Fruit fly (Drosophila melanogaster) whole organism, wandering third instar larva: Measurements from ENCODE around the gene CG6933.

ENCODE experiments used
- Abd-B ChIP-seq: fragments of >200 bp; optimal IDR thresholded peaks from 2 replicates; lab custom pipeline; 2017; ENCODE audit warnings: missing biosample characterization, missing genetic modification characterization
- CG32264 ChIP-seq: fragments of 200-800 bp; sonication (Bioruptor generic); optimal IDR thresholded peaks from 2 replicates; lab custom pipeline; 2016; ENCODE audit warnings: missing biosample characterization, missing genetic modification characterization
- CG9705 ChIP-seq: fragments of 200-800 bp; sonication (Bioruptor generic); optimal IDR thresholded peaks from 2 replicates; lab custom pipeline; 2018; ENCODE audit warnings: missing biosample characterization, mild to moderate bottlenecking, missing genetic modification characterization
- CrebA ChIP-seq: fragments of 200-800 bp; sonication (Bioruptor generic); optimal IDR thresholded peaks from 2 replicates; lab custom pipeline; 2016; ENCODE audit warnings: missing biosample characterization, mild to moderate bottlenecking, missing genetic modification characterization, borderline replicate concordance
- Dfd ChIP-seq: fragments of >200 bp; optimal IDR thresholded peaks from 2 replicates; lab custom pipeline; 2017; ENCODE audit warnings: missing biosample characterization, missing genetic modification characterization
- Dif ChIP-seq: fragments of 200-275, 200-300 bp; sonication (Bioruptor generic); optimal IDR thresholded peaks from 2 replicates; lab custom pipeline; 2018; ENCODE audit warnings: missing biosample characterization, missing genetic modification characterization; ENCODE audit not compliant: partially characterized antibody
- GATAd ChIP-seq: sonication (Bioruptor generic); optimal IDR thresholded peaks from 2 replicates; lab custom pipeline; 2016; ENCODE audit warnings: missing biosample characterization, missing genetic modification characterization
- HLH106 ChIP-seq: fragments of 200-800 bp; optimal IDR thresholded peaks from 3 replicates; lab custom pipeline; 2019; ENCODE audit warnings: missing biosample characterization, mild to moderate bottlenecking, missing genetic modification characterization, moderate library complexity
- Hnf4 ChIP-seq: fragments of 200-800 bp; sonication (Bioruptor generic); optimal IDR thresholded peaks from 2 replicates; lab custom pipeline; 2016; ENCODE audit warnings: missing biosample characterization, mild to moderate bottlenecking, missing genetic modification characterization
- Hr78 ChIP-seq: fragments of >200 bp; optimal IDR thresholded peaks from 2 replicates; lab custom pipeline; 2017; ENCODE audit warnings: missing biosample characterization, missing genetic modification characterization
- Hr83 ChIP-seq: fragments of 200-300 bp; sonication (Bioruptor generic); optimal IDR thresholded peaks from 2 replicates; lab custom pipeline; 2016; ENCODE audit warnings: missing biosample characterization, mild to moderate bottlenecking, missing genetic modification characterization, moderate library complexity; ENCODE audit not compliant: poor library complexity, severe bottlenecking
- Mio ChIP-seq: sonication (Bioruptor generic); optimal IDR thresholded peaks from 2 replicates; lab custom pipeline; 2016; ENCODE audit warnings: missing biosample characterization, missing genetic modification characterization
- Myc ChIP-seq: fragments of >200 bp; optimal IDR thresholded peaks from 2 replicates; lab custom pipeline; 2017
- N ChIP-seq: fragments of >200 bp; optimal IDR thresholded peaks from 2 replicates; lab custom pipeline; 2018; ENCODE audit warnings: missing biosample characterization, missing external identifiers, missing genetic modification characterization
- Rel ChIP-seq, 2 experiments: fragments of 200-800 bp; sonication (Bioruptor generic) in 1 of 2; optimal IDR thresholded peaks; 2 replicates in 1 of 2; 3 replicates in 1 of 2; lab custom pipeline; 2016 to 2019; ENCODE audit warnings: mild to moderate bottlenecking in 2 of 2, missing biosample characterization in 2 of 2, missing genetic modification characterization in 2 of 2, moderate library complexity in 1 of 2
- Sp1 ChIP-seq: fragments of 200-800 bp; sonication (Bioruptor generic); optimal IDR thresholded peaks from 3 replicates; lab custom pipeline; 2019; ENCODE audit warnings: missing biosample characterization, mild to moderate bottlenecking, missing genetic modification characterization, moderate library complexity
- Vsx2 ChIP-seq: fragments of 200-300, 225-300 bp; sonication (Bioruptor generic); optimal IDR thresholded peaks from 2 replicates; lab custom pipeline; 2018; ENCODE audit warnings: missing biosample characterization, missing genetic modification characterization; ENCODE audit not compliant: partially characterized antibody
- br ChIP-seq: fragments of 200-800 bp; sonication (Bioruptor generic); optimal IDR thresholded peaks from 2 replicates; lab custom pipeline; 2016; ENCODE audit warnings: missing biosample characterization, missing genetic modification characterization
- brk ChIP-seq: fragments of 200-800 bp; sonication (Bioruptor generic); optimal IDR thresholded peaks from 2 replicates; lab custom pipeline; 2016; ENCODE audit warnings: missing biosample characterization, mild to moderate bottlenecking, missing genetic modification characterization
- dl ChIP-seq, 2 experiments: fragments of 175-275, 200-275 bp in 1 of 2; fragments of 200-275 bp in 1 of 2; sonication (Bioruptor generic); optimal IDR thresholded peaks; lab custom pipeline; 2018; ENCODE audit warnings: mild to moderate bottlenecking in 2 of 2, missing biosample characterization in 2 of 2, missing genetic modification characterization in 2 of 2, moderate library complexity in 2 of 2; ENCODE audit not compliant: partially characterized antibody in 2 of 2, insufficient read depth in 1 of 2
- dmrt93B ChIP-seq: fragments of 200-800 bp; sonication (Bioruptor generic); optimal IDR thresholded peaks from 2 replicates; lab custom pipeline; 2018; ENCODE audit warnings: missing biosample characterization, mild to moderate bottlenecking, missing genetic modification characterization
- dsf ChIP-seq: sonication (Bioruptor generic); optimal IDR thresholded peaks from 2 replicates; lab custom pipeline; 2016; ENCODE audit warnings: missing biosample characterization, missing genetic modification characterization, borderline replicate concordance
- ey ChIP-seq: fragments of 200-800 bp; sonication (Bioruptor generic); optimal IDR thresholded peaks from 2 replicates; lab custom pipeline; 2016; ENCODE audit warnings: missing biosample characterization, missing genetic modification characterization
- foxo ChIP-seq, 2 experiments: fragments of 200-800 bp; sonication (Bioruptor generic); optimal IDR thresholded peaks; 2 replicates in 1 of 2; 3 replicates in 1 of 2; lab custom pipeline; 2016 to 2017; ENCODE audit warnings: missing biosample characterization in 2 of 2, missing genetic modification characterization in 2 of 2
- fru ChIP-seq: fragments of 200-800 bp; sonication (Bioruptor generic); optimal IDR thresholded peaks from 3 replicates; lab custom pipeline; 2016; ENCODE audit warnings: missing biosample characterization, mild to moderate bottlenecking, missing genetic modification characterization
- h ChIP-seq: fragments of 200-800 bp; sonication (Bioruptor generic); optimal IDR thresholded peaks from 3 replicates; lab custom pipeline; 2016; ENCODE audit warnings: missing biosample characterization, mild to moderate bottlenecking, missing genetic modification characterization
- lola ChIP-seq: fragments of >200 bp; optimal IDR thresholded peaks from 2 replicates; lab custom pipeline; 2017; ENCODE audit warnings: missing biosample characterization, missing genetic modification characterization
- pan ChIP-seq: fragments of >200 bp; optimal IDR thresholded peaks from 2 replicates; lab custom pipeline; 2017
- psq ChIP-seq: fragments of 200-800 bp; sonication (Bioruptor generic); optimal IDR thresholded peaks from 3 replicates; lab custom pipeline; 2017; ENCODE audit warnings: missing biosample characterization, mild to moderate bottlenecking, missing genetic modification characterization, moderate library complexity
- rgr ChIP-seq: fragments of 200-800 bp; sonication (Bioruptor generic); optimal IDR thresholded peaks from 3 replicates; lab custom pipeline; 2016; ENCODE audit warnings: missing biosample characterization, mild to moderate bottlenecking, missing genetic modification characterization
- sage ChIP-seq: fragments of 200-800 bp; sonication (Bioruptor generic); optimal IDR thresholded peaks from 2 replicates; lab custom pipeline; 2016; ENCODE audit warnings: missing biosample characterization, mild to moderate bottlenecking, missing genetic modification characterization
- sv ChIP-seq: fragments of 200-800 bp; sonication (Bioruptor generic); optimal IDR thresholded peaks from 3 replicates; lab custom pipeline; 2016; ENCODE audit warnings: missing biosample characterization, missing genetic modification characterization
- tai ChIP-seq: sonication (Bioruptor generic); optimal IDR thresholded peaks from 2 replicates; lab custom pipeline; 2016; ENCODE audit warnings: missing biosample characterization, missing genetic modification characterization
- woc ChIP-seq: sonication (Bioruptor generic); optimal IDR thresholded peaks from 2 replicates; lab custom pipeline; 2016; ENCODE audit warnings: missing biosample characterization, mild to moderate bottlenecking, missing genetic modification characterization

Gene CG6933

dm6 chr3L:20212022-20212421 is 8.2 kb downstream of the CG6933 start, which contains the start of gene CG7017:
TSS of gene CG7017 (minus strand) at chr3L:20212122.
- no peak for TF ChIP-seq rgr (GFP tag; lab: Kevin White, UChicago)
- TF ChIP-seq tai, result no peak
- no peak for TF ChIP-seq fru (GFP tag; lab: Kevin White, UChicago)

dm6 chr3L:20209896-20210295 is 10.3 kb downstream of the CG6933 start:
- TF ChIP-seq N (GFP tag; lab: Kevin White, UChicago) (no peak), rgr (GFP tag; lab: Kevin White, UChicago) (no peak)
- TF ChIP-seq, all 38 proteins: peak for 0

- TF ChIP-seq CG9705 (no peak), h (peak; percentile 64), Rel (GFP tag; optimal IDR thresholded peaks at IDR 0.05; lab: Kevin White, UChicago) (no peak), Rel (tag; optimal IDR thresholded peaks at IDR 0.05; lab: Kevin White, UChicago) (peak; percentile 73)
Measured at dm6 chr3L:20209092-20209491, 11.1 kb downstream of the CG6933 start.

- no peak for TF ChIP-seq dsf (GFP tag; lab: Kevin White, UChicago)
- no peak for TF ChIP-seq GATAd (GFP tag; lab: Kevin White, UChicago)
- TF ChIP-seq HLH106 (tag; lab: Kevin White, UChicago), result no peak
- no peak for TF ChIP-seq br
- no peak for TF ChIP-seq Hr78
- no peak for TF ChIP-seq Dif (GFP tag; lab: Kevin White, UChicago)
- TF ChIP-seq CrebA (GFP tag; lab: Kevin White, UChicago), result no peak
- TF ChIP-seq brk, result no peak
- TF ChIP-seq dmrt93B (GFP tag; lab: Kevin White, UChicago), result no peak
- no peak for TF ChIP-seq Vsx2 (GFP tag; lab: Kevin White, UChicago)
- TF ChIP-seq Abd-B (GFP tag; lab: Kevin White, UChicago), result no peak
- no peak for TF ChIP-seq Myc (lab: Kevin White, UChicago)
- TF ChIP-seq lola, result no peak
- no peak for TF ChIP-seq Mio (GFP tag; lab: Kevin White, UChicago)
- TF ChIP-seq CG32264 (GFP tag; lab: Kevin White, UChicago), result no peak
- no peak for TF ChIP-seq Sp1 (GFP tag; lab: Kevin White, UChicago)
- no peak for TF ChIP-seq h
- TF ChIP-seq Rel (GFP tag; optimal IDR thresholded peaks at IDR 0.05; lab: Kevin White, UChicago), result no peak
- no peak for TF ChIP-seq Rel (tag; optimal IDR thresholded peaks at IDR 0.05; lab: Kevin White, UChicago)
- no peak for TF ChIP-seq N (GFP tag; lab: Kevin White, UChicago)
Measured at dm6 chr3L:20206950-20207584, 13.2 kb downstream of the CG6933 start, which contains the start of gene CG6996. TSS of gene CG6996 (plus strand) at chr3L:20207534.

dm6 chr3L:20205946-20206345 is 14.3 kb downstream of the CG6933 start, which contains the start of gene CG7290:
TSS of gene CG7290 (minus strand) at chr3L:20206046.
- TF ChIP-seq br, result no peak
- TF ChIP-seq CrebA (GFP tag; lab: Kevin White, UChicago), result no peak
- no peak for TF ChIP-seq Hr83 (GFP tag; lab: Kevin White, UChicago)
- TF ChIP-seq dmrt93B (GFP tag; lab: Kevin White, UChicago), result no peak
- TF ChIP-seq Hnf4 (GFP tag; lab: Kevin White, UChicago), result no peak
- TF ChIP-seq Mio (GFP tag; lab: Kevin White, UChicago), result no peak
- no peak for TF ChIP-seq pan
- TF ChIP-seq brk, result no peak
- TF ChIP-seq h, result no peak
- no peak for TF ChIP-seq N (GFP tag; lab: Kevin White, UChicago)
- TF ChIP-seq fru (GFP tag; lab: Kevin White, UChicago), result no peak
- no peak for TF ChIP-seq Dfd (GFP tag; lab: Kevin White, UChicago)
- TF ChIP-seq Sp1 (GFP tag; lab: Kevin White, UChicago), result no peak
- TF ChIP-seq dsf (GFP tag; lab: Kevin White, UChicago), result no peak
- TF ChIP-seq woc (GFP tag; lab: Kevin White, UChicago), result no peak

dm6 chr3L:20203587-20203986 is 16.6 kb downstream of the CG6933 start, which contains the start of gene CG7298:
TSS of gene CG7298 (minus strand) at chr3L:20203687.
- TF ChIP-seq psq (GFP tag; lab: Kevin White, UChicago), result no peak
- no peak for TF ChIP-seq Mio (GFP tag; lab: Kevin White, UChicago)
- TF ChIP-seq dsf (GFP tag; lab: Kevin White, UChicago), result no peak
- no peak for TF ChIP-seq ey (GFP tag; lab: Kevin White, UChicago)
- no peak for TF ChIP-seq foxo (GFP tag; optimal IDR thresholded peaks at IDR 0.05; lab: Kevin White, UChicago)
- TF ChIP-seq h, result no peak
- TF ChIP-seq woc (GFP tag; lab: Kevin White, UChicago), result no peak
- TF ChIP-seq sage (GFP tag; lab: Kevin White, UChicago), result no peak
- no peak for TF ChIP-seq tai
- no peak for TF ChIP-seq Vsx2 (GFP tag; lab: Kevin White, UChicago)
- TF ChIP-seq dl (GFP tag; optimal IDR thresholded peaks at IDR 0.05; lab: Kevin White, UChicago; ENCODE audit: insufficient read depth in 1 of 2, partially characterized antibody in 2 of 2), result no peak
- TF ChIP-seq GATAd (GFP tag; lab: Kevin White, UChicago), result no peak
- no peak for TF ChIP-seq N (GFP tag; lab: Kevin White, UChicago)
- no peak for TF ChIP-seq sv (GFP tag; lab: Kevin White, UChicago)
- no peak for TF ChIP-seq Dfd (GFP tag; lab: Kevin White, UChicago)
- TF ChIP-seq br, result no peak
- TF ChIP-seq, all 38 proteins: peak for 0
